Worm (Caenorhabditis elegans) whole organism, early embryonic: ENCODE measurements around the gene srj-7.

ENCODE experiments used
- F13C5.2 ChIP-seq: sonication (generic microtip); optimal IDR thresholded peaks from 2 replicates; lab custom pipeline; 2017; ENCODE audit warnings: mild to moderate bottlenecking, missing genetic modification characterization, inconsistent platforms, missing compliant biosample characterization
- aly-1 ChIP-seq: sonication (generic microtip); optimal IDR thresholded peaks from 2 replicates; lab custom pipeline; 2016; ENCODE audit warnings: missing genetic modification characterization, missing compliant biosample characterization
- tbx-11 ChIP-seq: fragments of 200-800 bp; sonication (Bioruptor generic); IDR thresholded peaks from 2 replicates; pipeline ENCODE4 v1.3.6; 2022; ENCODE audit warnings: missing genetic modification characterization, missing compliant biosample characterization
- tra-4 ChIP-seq: sonication (generic microtip); optimal IDR thresholded peaks from 2 replicates; lab custom pipeline; 2017; ENCODE audit warnings: missing genetic modification characterization, missing compliant biosample characterization

DNA sequence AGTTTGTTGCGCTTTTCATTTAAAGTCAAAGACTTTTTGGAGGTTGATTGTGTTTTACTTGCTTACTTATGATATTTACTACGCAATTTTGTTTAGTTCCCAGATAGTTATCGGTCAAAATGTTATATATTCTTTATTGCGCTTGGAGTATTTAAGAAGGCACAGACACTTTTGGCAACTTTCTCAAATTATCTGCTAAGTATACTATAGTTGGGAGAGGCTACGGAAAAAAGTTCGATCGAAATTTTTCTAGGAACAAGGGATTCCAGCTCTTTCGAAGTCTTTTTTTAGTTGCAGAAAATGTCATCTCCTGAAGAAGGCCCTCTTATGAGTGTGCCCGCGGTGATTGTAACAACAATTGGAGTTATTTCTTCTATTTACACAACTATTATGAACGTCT, 15.3 kb downstream of the srj-7 start, which contains the start of gene srbc-5:
- TF ChIP-seq tbx-11 (GFP tag; lab: Robert Waterston, UW) (no peak), aly-1 (no peak), tra-4 (tag; lab: Kevin White, UChicago) (no peak), F13C5.2 (no peak)
